Worm (Caenorhabditis elegans) whole organism, L4 larva: ENCODE data around the gene rhgf-1.

Experiments used
- D1046.2 ChIP-seq: fragments of 200-800 bp; sonication (Bioruptor generic); IDR thresholded peaks from 2 replicates; pipeline ENCODE4 v1.3.6; 2022; ENCODE audit warnings: missing genetic modification characterization, missing compliant biosample characterization
- F10B5.3 ChIP-seq: sonication (generic microtip); optimal IDR thresholded peaks from 2 replicates; lab custom pipeline; 2016; ENCODE audit warnings: mild to moderate bottlenecking, missing genetic modification characterization, missing compliant biosample characterization
- R02D3.7 ChIP-seq: fragments of 150-350 bp; sonication (generic microtip); optimal IDR thresholded peaks from 3 replicates; lab custom pipeline; 2014; ENCODE audit warnings: missing biosample characterization, missing genetic modification characterization
- T20F7.1 ChIP-seq: fragments of 200-800 bp; sonication (Bioruptor generic); optimal IDR thresholded peaks from 2 replicates; lab custom pipeline; 2018; ENCODE audit warnings: mild to moderate bottlenecking, missing genetic modification characterization, missing compliant biosample characterization
- T26A8.4 ChIP-seq: fragments of 200-800 bp; sonication (Bioruptor generic); IDR thresholded peaks from 2 replicates; pipeline ENCODE4 v1.3.6; 2022; ENCODE audit warnings: missing genetic modification characterization, missing compliant biosample characterization
- Y5F2A.4 ChIP-seq: fragments of 200-800 bp; sonication (Bioruptor generic); optimal IDR thresholded peaks from 2 replicates; lab custom pipeline; 2018; ENCODE audit warnings: mild to moderate bottlenecking, missing genetic modification characterization, missing compliant biosample characterization
- ZK337.2 ChIP-seq: fragments of 200-800 bp; sonication (Bioruptor generic); IDR thresholded peaks from 2 replicates; pipeline ENCODE4 v1.3.6; 2022; ENCODE audit warnings: missing genetic modification reagents, missing genetic modification characterization, missing compliant biosample characterization
- aha-1 ChIP-seq: fragments of 150-350 bp; peaks from one replicate; lab custom pipeline; 2014; ENCODE audit warnings: missing biosample characterization, missing genetic modification characterization
- aly-2 ChIP-seq: sonication (generic microtip); optimal IDR thresholded peaks from 2 replicates; lab custom pipeline; 2018; ENCODE audit warnings: missing biosample characterization, missing genetic modification characterization
- arid-1 ChIP-seq: fragments of 200-800 bp; sonication (Bioruptor generic); conservative IDR thresholded peaks from 2 replicates; pipeline ENCODE4 v1.3.6; 2022; ENCODE audit warnings: missing genetic modification reagents, missing genetic modification characterization, missing compliant biosample characterization
- attf-4 ChIP-seq: sonication (generic microtip); optimal IDR thresholded peaks from 3 replicates; lab custom pipeline; 2017; ENCODE audit warnings: missing biosample characterization, missing genetic modification characterization
- ceh-28 ChIP-seq: fragments of 150-350 bp; optimal IDR thresholded peaks from 2 replicates; lab custom pipeline; 2014; ENCODE audit warnings: missing biosample characterization, missing genetic modification reagents, missing genetic modification characterization
- ceh-62 ChIP-seq: sonication (generic microtip); optimal IDR thresholded peaks from 2 replicates; lab custom pipeline; 2017; ENCODE audit warnings: missing biosample characterization, missing genetic modification characterization
- ctbp-1 ChIP-seq: fragments of 200-800 bp; sonication (Bioruptor generic); IDR thresholded peaks from 2 replicates; pipeline ENCODE4 v1.3.6; 2022; ENCODE audit warnings: missing genetic modification reagents, missing genetic modification characterization, missing compliant biosample characterization
- daf-8 ChIP-seq: fragments of 200-800 bp; sonication (Bioruptor generic); IDR thresholded peaks from 2 replicates; pipeline ENCODE4 v1.3.6; 2022; ENCODE audit warnings: missing genetic modification characterization, missing compliant biosample characterization
- dmd-6 ChIP-seq: fragments of 200-800 bp; sonication (Bioruptor generic); IDR thresholded peaks from 2 replicates; pipeline ENCODE4 v1.3.6; 2022; ENCODE audit warnings: missing genetic modification reagents, missing genetic modification characterization, missing compliant biosample characterization
- dmd-8 ChIP-seq: fragments of 200-800 bp; sonication (Bioruptor generic); IDR thresholded peaks from 2 replicates; pipeline ENCODE4 v1.3.6; 2022; ENCODE audit warnings: missing genetic modification characterization, missing compliant biosample characterization
- dmd-9 ChIP-seq: fragments of 200-800 bp; sonication (Bioruptor generic); IDR thresholded peaks from 2 replicates; pipeline ENCODE4 v1.3.6; 2022; ENCODE audit warnings: missing genetic modification reagents, missing genetic modification characterization, missing compliant biosample characterization
- duxl-1 ChIP-seq: sonication (generic microtip); optimal IDR thresholded peaks from 2 replicates; lab custom pipeline; 2016; ENCODE audit warnings: mild to moderate bottlenecking, missing genetic modification characterization, moderate library complexity, missing compliant biosample characterization; ENCODE audit not compliant: poor library complexity
- fos-1 ChIP-seq: fragments of 150-350 bp; optimal IDR thresholded peaks from 2 replicates; lab custom pipeline; 2014; ENCODE audit warnings: missing biosample characterization, missing genetic modification characterization
- hlh-30 ChIP-seq: sonication (generic microtip); optimal IDR thresholded peaks from 2 replicates; lab custom pipeline; 2017; ENCODE audit warnings: antibody characterized with exemption, mild to moderate bottlenecking, missing genetic modification characterization, missing compliant biosample characterization; ENCODE audit not compliant: insufficient read depth
- jun-1 ChIP-seq: fragments of 150-350 bp; optimal IDR thresholded peaks from 2 replicates; lab custom pipeline; 2014; ENCODE audit warnings: missing biosample characterization, missing genetic modification reagents, missing genetic modification characterization
- lin-1 ChIP-seq: fragments of 200-800 bp; sonication (Bioruptor generic); IDR thresholded peaks from 2 replicates; pipeline ENCODE4 v1.3.6; 2022; ENCODE audit warnings: missing genetic modification reagents, missing genetic modification characterization, missing compliant biosample characterization
- lin-15B ChIP-seq: fragments of 150-350 bp; sonication (generic microtip); optimal IDR thresholded peaks from 3 replicates; lab custom pipeline; 2014; ENCODE audit warnings: missing biosample characterization, missing genetic modification characterization
- lin-38 ChIP-seq: fragments of 200-800 bp; sonication (Bioruptor generic); IDR thresholded peaks from 2 replicates; pipeline ENCODE4 v1.3.6; 2022; ENCODE audit warnings: missing genetic modification reagents, missing genetic modification characterization, missing compliant biosample characterization
- lir-3 ChIP-seq: sonication (generic microtip); optimal IDR thresholded peaks from 2 replicates; lab custom pipeline; 2016; ENCODE audit warnings: mild to moderate bottlenecking, missing genetic modification characterization, missing compliant biosample characterization
- lsy-2 ChIP-seq, 2 experiments: fragments of 150-350 bp in 1 of 2; sonication (generic microtip) in 1 of 2; optimal IDR thresholded peaks; 2 replicates each; lab custom pipeline; 2014 to 2017; ENCODE audit warnings: missing biosample characterization in 2 of 2, missing genetic modification characterization in 2 of 2
- madf-5 ChIP-seq, 2 experiments: fragments of 200-800 bp; sonication (Bioruptor generic); IDR thresholded peaks; 2 replicates each; pipeline ENCODE4 v1.3.6; 2022; ENCODE audit warnings: missing compliant biosample characterization in 2 of 2, missing genetic modification characterization in 2 of 2
- mdl-1 ChIP-seq, 2 experiments: fragments of 150-350 bp in 1 of 2; sonication (generic microtip) in 1 of 2; optimal IDR thresholded peaks; 2 replicates each; lab custom pipeline; 2014 to 2017; ENCODE audit warnings: missing biosample characterization in 2 of 2, missing genetic modification characterization in 2 of 2
- mep-1 ChIP-seq: fragments of 150-350 bp; sonication (generic microtip); optimal IDR thresholded peaks from 3 replicates; lab custom pipeline; 2014; ENCODE audit warnings: missing biosample characterization, missing genetic modification characterization
- mes-2 ChIP-seq: sonication (generic microtip); optimal IDR thresholded peaks from 2 replicates; lab custom pipeline; 2016; ENCODE audit warnings: missing genotype, mild to moderate bottlenecking, missing genetic modification characterization, missing compliant biosample characterization; ENCODE audit not compliant: poor library complexity, severe bottlenecking
- mxl-3 ChIP-seq: fragments of 200-800 bp; sonication (Bioruptor generic); optimal IDR thresholded peaks from 2 replicates; lab custom pipeline; 2018; ENCODE audit warnings: mild to moderate bottlenecking, missing genetic modification characterization, missing compliant biosample characterization
- nhr-10 ChIP-seq: fragments of 150-350 bp; optimal IDR thresholded peaks from 2 replicates; lab custom pipeline; 2014; ENCODE audit warnings: missing biosample characterization, missing genetic modification characterization
- nhr-102 ChIP-seq: sonication (generic microtip); optimal IDR thresholded peaks from 2 replicates; lab custom pipeline; 2016; ENCODE audit warnings: mild to moderate bottlenecking, missing genetic modification characterization, moderate library complexity, missing compliant biosample characterization
- nhr-11 ChIP-seq: fragments of 150-350 bp; optimal IDR thresholded peaks from 2 replicates; lab custom pipeline; 2014; ENCODE audit warnings: missing biosample characterization, missing genetic modification characterization
- nhr-111 ChIP-seq: fragments of 200-800 bp; sonication (Bioruptor generic); optimal IDR thresholded peaks from 2 replicates; lab custom pipeline; 2018; ENCODE audit warnings: mild to moderate bottlenecking, missing genetic modification characterization, missing compliant biosample characterization
- nhr-237 ChIP-seq: sonication (generic microtip); optimal IDR thresholded peaks from 2 replicates; lab custom pipeline; 2017; ENCODE audit warnings: missing biosample characterization, missing genetic modification characterization
- nhr-28 ChIP-seq: fragments of 150-350 bp; optimal IDR thresholded peaks from 2 replicates; lab custom pipeline; 2014; ENCODE audit warnings: missing biosample characterization, missing genetic modification characterization
- nhr-41 ChIP-seq: fragments of 200-800 bp; sonication (Bioruptor generic); IDR thresholded peaks from 2 replicates; pipeline ENCODE4 v1.3.6; 2022; ENCODE audit warnings: missing genetic modification reagents, missing genetic modification characterization, missing compliant biosample characterization
- nhr-76 ChIP-seq: fragments of 150-350 bp; optimal IDR thresholded peaks from 2 replicates; lab custom pipeline; 2014; ENCODE audit warnings: missing biosample characterization, missing genetic modification characterization
- nhr-77 ChIP-seq: fragments of 150-350 bp; optimal IDR thresholded peaks from 2 replicates; lab custom pipeline; 2014; ENCODE audit warnings: missing biosample characterization, missing genetic modification characterization
- php-3 ChIP-seq: fragments of 200-800 bp; sonication (Bioruptor generic); IDR thresholded peaks from 2 replicates; pipeline ENCODE4 v1.3.6; 2022; ENCODE audit warnings: missing genetic modification reagents, missing genetic modification characterization, missing compliant biosample characterization
- pqm-1 ChIP-seq: sonication (generic microtip); optimal IDR thresholded peaks from 2 replicates; lab custom pipeline; 2017; ENCODE audit warnings: missing biosample characterization, missing genetic modification characterization
- saeg-2 ChIP-seq: fragments of 200-800 bp; sonication (Bioruptor generic); IDR thresholded peaks from 2 replicates; pipeline ENCODE4 v1.3.6; 2022; ENCODE audit warnings: missing genetic modification reagents, missing genetic modification characterization, missing compliant biosample characterization
- skn-1 ChIP-seq: fragments of 150-350 bp; optimal IDR thresholded peaks from 2 replicates; lab custom pipeline; 2014; ENCODE audit warnings: missing biosample characterization, missing genetic modification characterization
- spr-1 ChIP-seq: sonication (generic microtip); optimal IDR thresholded peaks from 2 replicates; lab custom pipeline; 2016; ENCODE audit warnings: mild to moderate bottlenecking, missing genetic modification characterization, missing compliant biosample characterization
- tra-1 ChIP-seq: fragments of 200-800 bp; sonication (Bioruptor generic); IDR thresholded peaks from 2 replicates; pipeline ENCODE4 v1.3.6; 2022; ENCODE audit warnings: missing genetic modification reagents, missing genetic modification characterization, missing compliant biosample characterization
- zag-1 ChIP-seq: fragments of 150-350 bp; optimal IDR thresholded peaks from 2 replicates; lab custom pipeline; 2014; ENCODE audit warnings: missing biosample characterization, missing genetic modification characterization

The rhgf-1 gene

ce11 chrX:10667424-10668291 is 44.0 kb downstream of the rhgf-1 start (continued):
- TF ChIP-seq lin-38 (peak; percentile 67), dmd-8 (GFP tag; lab: Robert Waterston, UW) (peak; percentile 82), skn-1 (tag; lab: Kevin White, UChicago) (no peak), mes-2 (peak; percentile 82), nhr-76 (no peak), T26A8.4 (GFP tag; lab: Robert Waterston, UW) (peak; percentile 27), nhr-28 (tag; lab: Kevin White, UChicago) (peak; percentile 13), nhr-41 (GFP tag; lab: Robert Waterston, UW) (no peak), nhr-102 (peak; percentile 49), jun-1 (tag; lab: Kevin White, UChicago) (no peak), zag-1 (tag; lab: Kevin White, UChicago) (no peak), lin-1 (GFP tag; lab: Robert Waterston, UW) (peak; percentile 73), saeg-2 (GFP tag; lab: Robert Waterston, UW) (no peak), mep-1 (tag; lab: Kevin White, UChicago) (peak; percentile 58), ZK337.2 (GFP tag; lab: Robert Waterston, UW) (no peak), fos-1 (tag; lab: Kevin White, UChicago) (no peak), ctbp-1 (peak; percentile 27; the same call in 1 of the 2 replicates), mxl-3 (GFP tag; lab: Kevin White, UChicago) (peak; percentile 21), lir-3 (tag; lab: Kevin White, UChicago) (peak; percentile 28), nhr-10 (no peak), aha-1 (tag; lab: Kevin White, UChicago) (peak; percentile 95), arid-1 (peak; percentile 59; the same call in 1 of the 2 replicates), spr-1 (tag; lab: Kevin White, UChicago) (no peak), T20F7.1 (GFP tag; lab: Kevin White, UChicago) (no peak), nhr-11 (no peak), nhr-111 (no peak), dmd-6 (GFP tag; lab: Robert Waterston, UW) (peak; percentile 51), duxl-1 (peak; percentile 73), Y5F2A.4 (no peak), lsy-2 (tag; optimal IDR thresholded peaks at IDR 0.05; lab: Kevin White, UChicago) (peak in 1 of 2 experiments; percentile 46), tra-1 (0 out of 2 replicates have a peak, but pooled peaks have one; percentile 43), R02D3.7 (tag; lab: Kevin White, UChicago) (no peak), php-3 (GFP tag; lab: Robert Waterston, UW) (no peak), aly-2 (tag; lab: Kevin White, UChicago) (no peak), lin-15B (no peak), nhr-237 (tag; lab: Kevin White, UChicago) (no peak), F10B5.3 (tag; lab: Kevin White, UChicago) (peak; percentile 29), daf-8 (GFP tag; lab: Robert Waterston, UW) (no peak)
- TF ChIP-seq, all 104 proteins: peak for 44

ce11 chrX:10666871-10667270 is 44.8 kb downstream of the rhgf-1 start:
- TF ChIP-seq skn-1 (tag; lab: Kevin White, UChicago), result no peak
- peak; percentile 64 for TF ChIP-seq arid-1
- TF ChIP-seq php-3 (GFP tag; lab: Robert Waterston, UW), result peak; percentile 59; the same call in 1 of the 2 replicates
- no peak for TF ChIP-seq pqm-1 (tag; lab: Kevin White, UChicago)
- no peak for TF ChIP-seq attf-4 (tag; lab: Kevin White, UChicago)
- no peak for TF ChIP-seq lin-1 (GFP tag; lab: Robert Waterston, UW)
- peak; percentile 58; the same call in 1 of the 2 replicates for TF ChIP-seq ZK337.2 (GFP tag; lab: Robert Waterston, UW)
- no peak for TF ChIP-seq fos-1 (tag; lab: Kevin White, UChicago)
- TF ChIP-seq mes-2, result peak; percentile 55
- TF ChIP-seq madf-5 (GFP tag; IDR thresholded peaks at IDR 0.05; lab: Robert Waterston, UW), result peak in 1 of 2 experiments; percentile 67; a peak in 2 of 4 replicates
- TF ChIP-seq nhr-10, result no peak
- TF ChIP-seq nhr-11, result no peak
- TF ChIP-seq nhr-77, result no peak
- TF ChIP-seq nhr-111, result no peak
- no peak for TF ChIP-seq nhr-76
- no peak for TF ChIP-seq aly-2 (tag; lab: Kevin White, UChicago)
- peak; percentile 15; the same call in 1 of the 2 replicates for TF ChIP-seq dmd-9 (GFP tag; lab: Robert Waterston, UW)
- no peak for TF ChIP-seq jun-1 (tag; lab: Kevin White, UChicago)
- TF ChIP-seq D1046.2 (GFP tag; lab: Robert Waterston, UW), result 0 out of 2 replicates have a peak, but pooled peaks have one; percentile 69
- TF ChIP-seq mdl-1 (tag; optimal IDR thresholded peaks at IDR 0.05; lab: Kevin White, UChicago), result peak in 1 of 2 experiments; percentile 35
- no peak for TF ChIP-seq ceh-28 (tag; lab: Kevin White, UChicago)
- no peak for TF ChIP-seq ceh-62 (tag; lab: Kevin White, UChicago)
- TF ChIP-seq hlh-30 (tag; lab: Kevin White, UChicago), result peak; percentile 67
